Worm (Caenorhabditis elegans): ENCODE data around the gene wrt-2.

- TF ChIP-seq nhr-77 (tag; optimal IDR thresholded peaks at IDR 0.05) (no peak), nhr-28 (tag; optimal IDR thresholded peaks at IDR 0.05) (no peak), cey-2 (tag; optimal IDR thresholded peaks at IDR 0.05; ENCODE audit: borderline replicate concordance, insufficient read depth) (no peak)
These were observed 4.7 kb downstream of the wrt-2 start, which contains the start of gene pccb-1 for ce11 chrX:3089423-3089822.

Data from whole organism, L4 larva.